Fruit fly (Drosophila melanogaster) whole organism, prepupa: ENCODE data around the gene ghi.

Source experiments
- Blimp-1 ChIP-seq: fragments of 200-800 bp; sonication (Bioruptor generic); optimal IDR thresholded peaks from 3 replicates; lab custom pipeline; 2017; ENCODE audit warnings: missing biosample characterization, missing genetic modification characterization, mild to moderate bottlenecking, moderate library complexity, missing genetic modification reagents
- CG10631 ChIP-seq: fragments of 200-800 bp; sonication (Bioruptor generic); optimal IDR thresholded peaks from 2 replicates; lab custom pipeline; 2016; ENCODE audit warnings: missing biosample characterization, missing genetic modification characterization
- CG10669 ChIP-seq: fragments of 200-800 bp; sonication (Bioruptor generic); optimal IDR thresholded peaks from 3 replicates; lab custom pipeline; 2018; ENCODE audit warnings: missing biosample characterization, mild to moderate bottlenecking, missing genetic modification characterization, moderate library complexity
- CG11762 ChIP-seq: fragments of 200-800 bp; sonication (Bioruptor generic); optimal IDR thresholded peaks from 3 replicates; lab custom pipeline; 2016; ENCODE audit warnings: missing biosample characterization, missing genetic modification characterization; ENCODE audit not compliant: insufficient read depth
- CG11902 ChIP-seq: fragments of 200-800 bp; sonication (Bioruptor generic); optimal IDR thresholded peaks from 3 replicates; lab custom pipeline; 2016; ENCODE audit warnings: missing biosample characterization, missing genetic modification characterization
- CG15336 ChIP-seq: fragments of 200-800 bp; sonication (Bioruptor generic); IDR thresholded peaks from 2 replicates; pipeline ENCODE4 v1.3.6; 2022; ENCODE audit warnings: missing biosample characterization, missing genetic modification characterization
- CG1621 ChIP-seq: fragments of 200-800 bp; sonication (Bioruptor generic); optimal IDR thresholded peaks from 3 replicates; lab custom pipeline; 2018; ENCODE audit warnings: missing biosample characterization, mild to moderate bottlenecking, missing genetic modification characterization
- CG16779 ChIP-seq: fragments of 200-800 bp; sonication (Bioruptor generic); optimal IDR thresholded peaks from 3 replicates; lab custom pipeline; 2017; ENCODE audit warnings: missing biosample characterization, mild to moderate bottlenecking, missing genetic modification characterization
- CG3032 ChIP-seq: fragments of 200-800 bp; optimal IDR thresholded peaks from 2 replicates; lab custom pipeline; 2019; ENCODE audit warnings: missing biosample characterization, mild to moderate bottlenecking, missing genetic modification characterization, moderate library complexity
- CG32006 ChIP-seq: fragments of 200-800 bp; sonication (Bioruptor generic); optimal IDR thresholded peaks from 3 replicates; lab custom pipeline; 2017; ENCODE audit warnings: missing biosample characterization, mild to moderate bottlenecking, missing genetic modification characterization
- CG34406 ChIP-seq: fragments of 200-800 bp; sonication (Bioruptor generic); optimal IDR thresholded peaks from 3 replicates; lab custom pipeline; 2016; ENCODE audit warnings: missing biosample characterization, missing genetic modification characterization
- CG3919 ChIP-seq: fragments of 200-800 bp; sonication (Bioruptor generic); optimal IDR thresholded peaks from 3 replicates; lab custom pipeline; 2016; ENCODE audit warnings: missing biosample characterization, missing genetic modification characterization
- CG4318 ChIP-seq: fragments of 200-800 bp; sonication (Bioruptor generic); optimal IDR thresholded peaks from 3 replicates; lab custom pipeline; 2017; ENCODE audit warnings: missing biosample characterization, mild to moderate bottlenecking, missing genetic modification characterization
- CG6163 ChIP-seq: fragments of 200-800 bp; sonication (Bioruptor generic); IDR thresholded peaks from 3 replicates; pipeline ENCODE4 v1.3.6; 2022; ENCODE audit warnings: missing biosample characterization, missing genetic modification characterization
- CG6276 ChIP-seq: fragments of 200-800 bp; sonication (Bioruptor generic); optimal IDR thresholded peaks from 2 replicates; lab custom pipeline; 2017; ENCODE audit warnings: missing biosample characterization, mild to moderate bottlenecking, missing genetic modification characterization
- CG6792 ChIP-seq: fragments of 200-800 bp; sonication (Bioruptor generic); optimal IDR thresholded peaks from 3 replicates; lab custom pipeline; 2016; ENCODE audit warnings: missing biosample characterization, missing genetic modification characterization
- CG6808 ChIP-seq: fragments of 200-800 bp; sonication (Bioruptor generic); optimal IDR thresholded peaks from 3 replicates; lab custom pipeline; 2017; ENCODE audit warnings: missing biosample characterization, missing genetic modification characterization, mild to moderate bottlenecking, moderate library complexity, missing genetic modification reagents
- CG8119 ChIP-seq: fragments of 200-800 bp; sonication (Bioruptor generic); IDR thresholded peaks from 3 replicates; pipeline ENCODE4 v1.3.6; 2022; ENCODE audit warnings: missing biosample characterization, missing genetic modification characterization
- CG9139 ChIP-seq: fragments of 200-800 bp; sonication (Bioruptor generic); optimal IDR thresholded peaks from 3 replicates; lab custom pipeline; 2017; ENCODE audit warnings: missing biosample characterization, mild to moderate bottlenecking, missing genetic modification characterization
- Eip75B ChIP-seq: fragments of 200-800 bp; sonication (Bioruptor generic); optimal IDR thresholded peaks from 3 replicates; lab custom pipeline; 2016; ENCODE audit warnings: missing biosample characterization, missing genetic modification characterization
- Eip78C ChIP-seq: fragments of 200-800 bp; sonication (Bioruptor generic); peaks from one replicate; lab custom pipeline; 2016; ENCODE audit warnings: missing biosample characterization, missing genetic modification characterization
- Eip93F ChIP-seq: fragments of 200-800 bp; sonication (Bioruptor generic); optimal IDR thresholded peaks from 2 replicates; lab custom pipeline; 2016; ENCODE audit warnings: missing biosample characterization, mild to moderate bottlenecking, missing genetic modification characterization
- Ets96B ChIP-seq: fragments of 200-800 bp; optimal IDR thresholded peaks from 2 replicates; lab custom pipeline; 2019; ENCODE audit warnings: missing biosample characterization, mild to moderate bottlenecking, missing genetic modification characterization, moderate library complexity
- Hr4 ChIP-seq: fragments of 200-800 bp; sonication (Bioruptor generic); optimal IDR thresholded peaks from 3 replicates; lab custom pipeline; 2016; ENCODE audit warnings: missing biosample characterization, missing genetic modification characterization
- Lpt ChIP-seq: fragments of 200-800 bp; sonication (Bioruptor generic); optimal IDR thresholded peaks from 3 replicates; lab custom pipeline; 2016; ENCODE audit warnings: missing biosample characterization, missing genetic modification characterization
- Met ChIP-seq: fragments of 200-800 bp; sonication (Bioruptor generic); optimal IDR thresholded peaks from 3 replicates; lab custom pipeline; 2016; ENCODE audit warnings: missing biosample characterization, missing genetic modification characterization
- OdsH ChIP-seq: fragments of 200-800 bp; sonication (Bioruptor generic); optimal IDR thresholded peaks from 3 replicates; lab custom pipeline; 2016; ENCODE audit warnings: missing biosample characterization, missing genetic modification characterization
- Smox ChIP-seq: fragments of 200-800 bp; sonication (Bioruptor generic); optimal IDR thresholded peaks from 3 replicates; lab custom pipeline; 2016; ENCODE audit warnings: missing biosample characterization, missing genetic modification characterization
- achi ChIP-seq: fragments of 200-800 bp; sonication (Bioruptor generic); optimal IDR thresholded peaks from 3 replicates; lab custom pipeline; 2016; ENCODE audit warnings: missing biosample characterization, missing genetic modification characterization
- acj6 ChIP-seq: fragments of 200-800 bp; sonication (Bioruptor generic); optimal IDR thresholded peaks from 3 replicates; lab custom pipeline; 2016; ENCODE audit warnings: missing biosample characterization, missing genetic modification characterization
- dsx ChIP-seq: fragments of 200-800 bp; optimal IDR thresholded peaks from 3 replicates; lab custom pipeline; 2019; ENCODE audit warnings: missing biosample characterization, mild to moderate bottlenecking, missing genetic modification characterization, moderate library complexity; ENCODE audit not compliant: poor library complexity, severe bottlenecking
- esn ChIP-seq: fragments of 200-800 bp; sonication (Bioruptor generic); optimal IDR thresholded peaks from 2 replicates; lab custom pipeline; 2016; ENCODE audit warnings: missing biosample characterization, mild to moderate bottlenecking, missing genetic modification characterization, moderate library complexity
- fd59A ChIP-seq: fragments of 200-800 bp; sonication (Bioruptor generic); optimal IDR thresholded peaks from 2 replicates; lab custom pipeline; 2017; ENCODE audit warnings: missing biosample characterization, mild to moderate bottlenecking, missing genetic modification characterization, missing genetic modification reagents
- fd85E ChIP-seq: fragments of 200-800 bp; sonication (Bioruptor generic); optimal IDR thresholded peaks from 3 replicates; lab custom pipeline; 2016; ENCODE audit warnings: missing biosample characterization, missing genetic modification characterization
- fkh ChIP-seq: fragments of 200-800 bp; sonication (Bioruptor generic); optimal IDR thresholded peaks from 3 replicates; lab custom pipeline; 2017; ENCODE audit warnings: missing biosample characterization, mild to moderate bottlenecking, missing genetic modification characterization, moderate library complexity
- net ChIP-seq: fragments of 200-800 bp; sonication (Bioruptor generic); optimal IDR thresholded peaks from 3 replicates; lab custom pipeline; 2016; ENCODE audit warnings: missing biosample characterization, missing genetic modification characterization
- pdm3 ChIP-seq: fragments of 200-800 bp; sonication (Bioruptor generic); optimal IDR thresholded peaks from 3 replicates; lab custom pipeline; 2016; ENCODE audit warnings: missing biosample characterization, missing genetic modification characterization
- salr ChIP-seq, 2 experiments: fragments of 200-800 bp; sonication (Bioruptor generic); optimal IDR thresholded peaks; 3 replicates each; lab custom pipeline; 2016 to 2018; ENCODE audit warnings: missing biosample characterization in 2 of 2, missing genetic modification characterization in 2 of 2, mild to moderate bottlenecking in 1 of 2
- spab ChIP-seq: fragments of 200-800 bp; sonication (Bioruptor generic); optimal IDR thresholded peaks from 2 replicates; lab custom pipeline; 2017; ENCODE audit warnings: missing biosample characterization, mild to moderate bottlenecking, missing genetic modification characterization, missing genetic modification reagents
- ss ChIP-seq, 2 experiments: fragments of 200-800 bp; sonication (Bioruptor generic); optimal IDR thresholded peaks; 2 replicates in 1 of 2; 3 replicates in 1 of 2; lab custom pipeline; 2017 to 2018; ENCODE audit warnings: mild to moderate bottlenecking in 2 of 2, missing biosample characterization in 2 of 2, missing genetic modification characterization in 2 of 2, moderate library complexity in 1 of 2
- vri ChIP-seq: fragments of 200-800 bp; sonication (Bioruptor generic); optimal IDR thresholded peaks from 3 replicates; lab custom pipeline; 2016; ENCODE audit warnings: missing biosample characterization, mild to moderate bottlenecking, missing genetic modification characterization

The ghi gene

dm6 chr3L:9462247-9462769 lies 10.6 kb downstream of the ghi start (continued):
- TF ChIP-seq Met: peak; percentile 90
- peak; percentile 76 for TF ChIP-seq Eip93F
- peak; percentile 91 for TF ChIP-seq Eip75B (GFP tag; lab: Kevin White, UChicago)
- TF ChIP-seq CG10631 (GFP tag; lab: Kevin White, UChicago): peak; percentile 79
- TF ChIP-seq fd59A: peak; percentile 81
- TF ChIP-seq CG11762 (GFP tag; lab: Kevin White, UChicago): peak; percentile 81
- peak; percentile 83 for TF ChIP-seq CG6808 (GFP tag; lab: Kevin White, UChicago)
- TF ChIP-seq CG4318 (GFP tag; lab: Kevin White, UChicago): peak; percentile 88
- TF ChIP-seq, all 60 proteins: peak for 59

dm6 chr3L:9462794-9463193 lies 11.1 kb downstream of the ghi start:
- TF ChIP-seq CG6792 (GFP tag; lab: Kevin White, UChicago) (no peak), CG16779 (tag; lab: Kevin White, UChicago) (peak; percentile 27), CG15336 (no peak), vri (GFP tag; lab: Kevin White, UChicago) (no peak), CG3032 (peak; percentile 46), CG3919 (GFP tag; lab: Kevin White, UChicago) (no peak), ss (GFP tag; optimal IDR thresholded peaks at IDR 0.05; lab: Kevin White, UChicago) (peak; percentile 86 to 87), spab (peak; percentile 30), Ets96B (tag; lab: Kevin White, UChicago) (peak; percentile 64), Eip93F (no peak), salr (GFP tag; optimal IDR thresholded peaks at IDR 0.05; lab: Kevin White, UChicago) (peak in 1 of 2 experiments; percentile 21), CG6808 (GFP tag; lab: Kevin White, UChicago) (peak; percentile 78), CG9139 (peak; percentile 82), CG10669 (GFP tag; lab: Kevin White, UChicago) (peak; percentile 33), CG1621 (tag; lab: Kevin White, UChicago) (peak; percentile 66), Lpt (GFP tag; lab: Kevin White, UChicago) (no peak), CG11902 (GFP tag; lab: Kevin White, UChicago) (no peak), Blimp-1 (GFP tag; lab: Kevin White, UChicago) (no peak), CG34406 (GFP tag; lab: Kevin White, UChicago) (no peak), CG8119 (peak; percentile 44; the same call in 2 of the 3 replicates), CG6163 (peak; percentile 66; the same call in 2 of the 3 replicates), dsx (GFP tag; lab: Kevin White, UChicago) (peak; percentile 53)

- TF ChIP-seq fkh (GFP tag; lab: Kevin White, UChicago): peak; percentile 74
- TF ChIP-seq Met: no peak
Measured at dm6 chr3L:9465652-9466244, 14.1 kb downstream of the ghi start.

dm6 chr3L:9466595-9466994 lies 14.9 kb downstream of the ghi start:
- TF ChIP-seq Met (no peak), esn (GFP tag; lab: Kevin White, UChicago) (peak; percentile 6), net (GFP tag; lab: Kevin White, UChicago) (peak; percentile 10), Hr4 (GFP tag; lab: Kevin White, UChicago) (peak; percentile 38), Smox (GFP tag; lab: Kevin White, UChicago) (peak; percentile 10), acj6 (GFP tag; lab: Kevin White, UChicago) (peak; percentile 2), OdsH (GFP tag; lab: Kevin White, UChicago) (peak; percentile 20), Eip78C (GFP tag; lab: Kevin White, UChicago) (peak; percentile 73), achi (GFP tag; lab: Kevin White, UChicago) (peak; percentile 2), CG16779 (tag; lab: Kevin White, UChicago) (no peak), CG32006 (GFP tag; lab: Kevin White, UChicago) (peak; percentile 52), CG3032 (peak; percentile 3), fd85E (GFP tag; lab: Kevin White, UChicago) (no peak), pdm3 (peak; percentile 6), salr (GFP tag; optimal IDR thresholded peaks at IDR 0.05; lab: Kevin White, UChicago) (no peak), CG6276 (GFP tag; lab: Kevin White, UChicago) (peak; percentile 6), CG3919 (GFP tag; lab: Kevin White, UChicago) (peak; percentile 18)
